Fruit fly (Drosophila melanogaster) S2 (cell line): ENCODE measurements around the gene CG3156.

Experiments
- CG8478 ChIP-seq: fragments of >200 bp; optimal IDR thresholded peaks from 2 replicates; lab custom pipeline; 2018
- CTCF ChIP-seq, 2 experiments: fragments of >200 bp; optimal IDR thresholded peaks; 2 replicates each; lab custom pipeline; 2018

- no peak for TF ChIP-seq CG8478 (lab: Kevin White, UChicago)
- no peak for TF ChIP-seq CTCF (optimal IDR thresholded peaks at IDR 0.05; lab: Kevin White, UChicago)
Measured at dm6 chrX:441295-441694, 46.4 kb upstream of the CG3156 start.
